Worm (Caenorhabditis elegans): Measurements from ENCODE around the gene Y51H4A.5.
A peak's percentile ranks its signal among the peaks of the same experiment; 100 is the strongest.
"Not testable (repeated sequence)": the region's sequence is repeated elsewhere in the genome, so short reads cannot be mapped to it uniquely, and the experiment has no call there.

Y51H4A.5 gene

DNA sequence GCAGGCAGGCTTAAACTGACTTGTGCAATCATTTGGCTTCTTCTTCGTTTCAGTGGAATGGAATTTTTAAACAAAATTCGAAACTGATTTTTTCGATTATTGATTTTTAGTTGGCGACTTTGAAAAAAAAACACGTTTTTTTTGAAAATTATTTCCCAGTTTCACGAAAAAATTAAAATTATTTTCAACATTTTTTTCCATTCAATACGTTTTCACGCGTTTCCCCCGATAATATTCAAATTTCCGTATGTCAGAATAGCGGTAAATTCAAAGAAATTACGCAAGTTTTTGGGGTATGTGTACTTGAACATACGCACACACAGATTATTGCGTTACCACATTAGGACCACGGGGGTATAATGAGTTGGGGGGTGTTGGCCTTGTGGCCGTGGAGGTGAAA, 18.8 kb downstream of the Y51H4A.5 start, which contains the start of gene Y51H4A.935:
TSS of gene Y51H4A.935 (minus strand) at position 101 of the 400 bp plus-strand sequence.
- TF ChIP-seq pbrm-1 (GFP tag; IDR thresholded peaks at IDR 0.05); him-1 (tag; optimal IDR thresholded peaks at IDR 0.05); rec-8 (tag; optimal IDR thresholded peaks at IDR 0.05): not testable (repeated sequence)

DNA sequence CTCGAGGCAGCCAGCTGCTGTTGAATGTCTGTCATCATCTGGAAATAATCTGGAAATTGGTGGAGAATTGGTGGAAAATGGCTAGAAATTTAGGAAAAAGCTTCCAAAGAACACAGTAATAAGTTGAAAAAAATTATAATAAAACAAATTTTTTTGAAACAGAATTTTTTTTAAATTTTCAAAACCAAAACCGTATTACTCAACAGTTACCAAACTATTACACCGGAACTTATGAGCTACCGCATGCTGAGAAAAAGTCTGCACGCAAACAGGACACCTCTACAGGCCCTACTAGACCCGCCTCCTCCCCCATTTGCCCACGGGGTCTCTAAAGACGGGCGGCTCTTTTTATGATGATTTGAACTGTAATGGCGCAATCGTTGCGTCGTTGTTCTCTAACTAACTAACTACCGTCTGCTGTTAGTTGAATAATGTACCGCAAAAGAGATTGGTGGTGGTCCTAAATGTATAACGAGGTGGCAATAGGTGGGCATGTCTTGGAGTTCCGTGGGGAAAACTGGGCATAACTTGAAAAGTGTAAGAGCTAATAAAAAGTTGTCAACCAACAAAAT, 20.2 kb downstream of the Y51H4A.5 start, which contains the start of gene zip-7:
TSS of gene zip-7 (minus strand) at position 51 of the 572 bp plus-strand sequence.
- TF ChIP-seq cebp-2 (GFP tag; IDR thresholded peaks at IDR 0.05): no peak
- no peak for TF ChIP-seq attf-3 (GFP tag; conservative IDR thresholded peaks at IDR 0.05)
- TF ChIP-seq lin-35 (GFP tag; optimal IDR thresholded peaks at IDR 0.05): no peak
- no peak for TF ChIP-seq mxl-1 (tag; optimal IDR thresholded peaks at IDR 0.05)
- TF ChIP-seq lin-40 (tag; optimal IDR thresholded peaks at IDR 0.05): no peak
- no peak for TF ChIP-seq ceh-100 (GFP tag; IDR thresholded peaks at IDR 0.05)
- TF ChIP-seq madf-6 (GFP tag; IDR thresholded peaks at IDR 0.05): no peak
- no peak for TF ChIP-seq die-1 (tag; optimal IDR thresholded peaks at IDR 0.05)
- no peak for TF ChIP-seq C17E4.6 (GFP tag; IDR thresholded peaks at IDR 0.05)
- TF ChIP-seq lsy-27 (tag; optimal IDR thresholded peaks at IDR 0.05; ENCODE audit: borderline replicate concordance, insufficient read depth): no peak
- no peak for TF ChIP-seq T07F8.4 (tag; optimal IDR thresholded peaks at IDR 0.05)

- TF ChIP-seq ceh-27 (GFP tag; optimal IDR thresholded peaks at IDR 0.05): peak; percentile 36
- TF ChIP-seq zfh-2 (GFP tag; conservative IDR thresholded peaks at IDR 0.05): no peak
- 0 out of 2 replicates have a peak, but pooled peaks have one; percentile 62 for TF ChIP-seq F37B4.10 (GFP tag; IDR thresholded peaks at IDR 0.05)
- peak; percentile 26 for TF ChIP-seq somi-1 (GFP tag; optimal IDR thresholded peaks at IDR 0.05)
- TF ChIP-seq ztf-3 (GFP tag; optimal IDR thresholded peaks at IDR 0.05): no peak
- peak; percentile 51 for TF ChIP-seq madf-10 (tag; optimal IDR thresholded peaks at IDR 0.05)
- TF ChIP-seq rpc-1 (optimal IDR thresholded peaks at IDR 0.05): peak; percentile 78
- peak; percentile 99 for TF ChIP-seq rpc-1 (tag; optimal IDR thresholded peaks at IDR 0.05)
- TF ChIP-seq F55B11.4 (tag; optimal IDR thresholded peaks at IDR 0.05; ENCODE audit: borderline replicate concordance, insufficient read depth): no peak
- TF ChIP-seq K12H6.12 (tag; optimal IDR thresholded peaks at IDR 0.05): peak; percentile 33
- peak; percentile 96 for TF ChIP-seq snpc-1.3 (tag; optimal IDR thresholded peaks at IDR 0.05; ENCODE audit: insufficient read depth)
- TF ChIP-seq lsl-1 (GFP tag; optimal IDR thresholded peaks at IDR 0.05): peak; percentile 67
- TF ChIP-seq ceh-100 (GFP tag; IDR thresholded peaks at IDR 0.05): peak; percentile 57
- peak; percentile 65 for TF ChIP-seq mcd-1 (GFP tag; IDR thresholded peaks at IDR 0.05)
- TF ChIP-seq B0336.3 (GFP tag; IDR thresholded peaks at IDR 0.05): peak; percentile 65
- no peak for TF ChIP-seq xnd-1 (tag; optimal IDR thresholded peaks at IDR 0.05)
- peak; percentile 89; the same call in 1 of the 2 replicates for TF ChIP-seq cebp-2 (GFP tag; IDR thresholded peaks at IDR 0.05)
- peak; percentile 69 for TF ChIP-seq attf-5 (GFP tag; optimal IDR thresholded peaks at IDR 0.05)
- peak; percentile 86 for TF ChIP-seq T26A5.8 (tag; optimal IDR thresholded peaks at IDR 0.05)
- no peak for TF ChIP-seq sdz-38 (tag; optimal IDR thresholded peaks at IDR 0.05)
- no peak for TF ChIP-seq repo-1 (tag; optimal IDR thresholded peaks at IDR 0.05)
- TF ChIP-seq attf-6 (GFP tag; IDR thresholded peaks at IDR 0.05): peak; percentile 100
- no peak for TF ChIP-seq tbx-9 (tag; optimal IDR thresholded peaks at IDR 0.05; ENCODE audit: borderline replicate concordance)
- peak; percentile 6 for TF ChIP-seq dpl-1 (GFP tag; optimal IDR thresholded peaks at IDR 0.05)
- TF ChIP-seq Y67H2A.10 (GFP tag; conservative IDR thresholded peaks at IDR 0.05): peak; percentile 69
- no peak for TF ChIP-seq K11D2.4 (GFP tag; IDR thresholded peaks at IDR 0.05)
- TF ChIP-seq snpc-4 (GFP tag; optimal IDR thresholded peaks at IDR 0.05): peak; percentile 93
- peak in 3 of 4 experiments; percentile 95 to 98 (median 96) for TF ChIP-seq snpc-4 (tag; optimal IDR thresholded peaks at IDR 0.05)
- TF ChIP-seq nfya-1 (tag; optimal IDR thresholded peaks at IDR 0.05; ENCODE audit: borderline replicate concordance, insufficient read depth): no peak
- peak; percentile 88 for TF ChIP-seq sptf-2 (GFP tag; optimal IDR thresholded peaks at IDR 0.05)
- TF ChIP-seq ccch-3 (GFP tag; optimal IDR thresholded peaks at IDR 0.05): no peak
- peak; percentile 86 for TF ChIP-seq athp-1 (tag; optimal IDR thresholded peaks at IDR 0.05)
Observed at ce11 chrIV:16503590-16504217, 22.2 kb downstream of the Y51H4A.5 start.
